Worm (Caenorhabditis elegans) whole organism, young adult: ENCODE data around the gene nlp-69.
A peak's percentile ranks its signal among the peaks of the same experiment; 100 is the strongest.
"Not testable (repeated sequence)": the region's sequence is repeated elsewhere in the genome, so short reads cannot be mapped to it uniquely, and the experiment has no call there.

Source experiments
- B0336.3 ChIP-seq: fragments of 200-800 bp; sonication (Bioruptor generic); IDR thresholded peaks from 2 replicates; pipeline ENCODE4 v1.3.6; 2022; ENCODE audit warnings: missing genetic modification characterization, missing compliant biosample characterization
- D2030.7 ChIP-seq: fragments of 200-800 bp; sonication (Bioruptor generic); IDR thresholded peaks from 2 replicates; pipeline ENCODE4 v1.3.6; 2022; ENCODE audit warnings: missing genetic modification reagents, missing genetic modification characterization, missing compliant biosample characterization
- F37B4.10 ChIP-seq: fragments of 200-800 bp; sonication (Bioruptor generic); IDR thresholded peaks from 2 replicates; pipeline ENCODE4 v1.3.6; 2022; ENCODE audit warnings: missing genetic modification characterization, missing compliant biosample characterization
- F52B5.7 ChIP-seq: sonication (generic microtip); optimal IDR thresholded peaks from 2 replicates; lab custom pipeline; 2016; ENCODE audit warnings: mild to moderate bottlenecking, missing genetic modification characterization, missing compliant biosample characterization
- K11D2.4 ChIP-seq: fragments of 200-800 bp; sonication (Bioruptor generic); IDR thresholded peaks from 2 replicates; pipeline ENCODE4 v1.3.6; 2022; ENCODE audit warnings: missing genetic modification reagents, missing genetic modification characterization, missing compliant biosample characterization
- K12H6.12 ChIP-seq: fragments of 200-800 bp; sonication (Bioruptor generic); optimal IDR thresholded peaks from 2 replicates; lab custom pipeline; 2018; ENCODE audit warnings: mild to moderate bottlenecking, missing genetic modification characterization, missing compliant biosample characterization
- Y53F4B.3 ChIP-seq: fragments of 200-800 bp; sonication (Bioruptor generic); IDR thresholded peaks from 2 replicates; pipeline ENCODE4 v1.3.6; 2022; ENCODE audit warnings: missing genetic modification reagents, missing genetic modification characterization, missing compliant biosample characterization
- Y79H2A.3 ChIP-seq: fragments of 200-800 bp; sonication (Bioruptor generic); conservative IDR thresholded peaks from 2 replicates; pipeline ENCODE4 v1.3.6; 2022; ENCODE audit warnings: missing genetic modification reagents, missing genetic modification characterization, missing compliant biosample characterization
- aptf-3 ChIP-seq: fragments of 200-800 bp; sonication (Bioruptor generic); IDR thresholded peaks from 2 replicates; pipeline ENCODE4 v1.3.6; 2022; ENCODE audit warnings: missing genetic modification characterization, missing compliant biosample characterization
- athp-1 ChIP-seq: sonication (generic microtip); optimal IDR thresholded peaks from 2 replicates; lab custom pipeline; 2017; ENCODE audit warnings: mild to moderate bottlenecking, missing genetic modification characterization, missing compliant biosample characterization
- attf-3 ChIP-seq: fragments of 200-800 bp; sonication (Bioruptor generic); conservative IDR thresholded peaks from 2 replicates; pipeline ENCODE4 v1.3.6; 2022; ENCODE audit warnings: missing genetic modification reagents, missing genetic modification characterization, missing compliant biosample characterization
- attf-5 ChIP-seq: fragments of 200-800 bp; sonication (Bioruptor generic); optimal IDR thresholded peaks from 2 replicates; lab custom pipeline; 2018; ENCODE audit warnings: mild to moderate bottlenecking, missing genetic modification characterization, missing compliant biosample characterization
- cebp-1 ChIP-seq, 2 experiments: fragments of 200-800 bp in 1 of 2; sonication (Bioruptor generic) in 1 of 2; sonication (generic microtip) in 1 of 2; IDR thresholded peaks in 1 of 2; optimal IDR thresholded peaks in 1 of 2; 2 replicates each; pipeline versions ENCODE4 v1.3.6 to Lab custom; 2017 to 2022; ENCODE audit warnings: missing compliant biosample characterization in 2 of 2, missing genetic modification characterization in 2 of 2, mild to moderate bottlenecking in 1 of 2, missing genetic modification reagents in 1 of 2, moderate library complexity in 1 of 2
- ceh-100 ChIP-seq: fragments of 200-800 bp; sonication (Bioruptor generic); IDR thresholded peaks from 2 replicates; pipeline ENCODE4 v1.3.6; 2022; ENCODE audit warnings: missing genetic modification reagents, missing genetic modification characterization, missing compliant biosample characterization
- ceh-91 ChIP-seq: fragments of 200-800 bp; sonication (Bioruptor generic); IDR thresholded peaks from 2 replicates; pipeline ENCODE4 v1.3.6; 2022; ENCODE audit warnings: missing genetic modification reagents, missing genetic modification characterization, missing compliant biosample characterization
- dox-1 ChIP-seq: fragments of 200-800 bp; sonication (Bioruptor generic); IDR thresholded peaks from 2 replicates; pipeline ENCODE4 v1.3.6; 2022; ENCODE audit warnings: missing genetic modification reagents, missing genetic modification characterization, missing compliant biosample characterization
- egl-44 ChIP-seq: fragments of 200-800 bp; sonication (Bioruptor generic); IDR thresholded peaks from 2 replicates; pipeline ENCODE4 v1.3.6; 2022; ENCODE audit warnings: missing genetic modification reagents, missing genetic modification characterization, missing compliant biosample characterization
- ekl-4 ChIP-seq: fragments of 200-800 bp; sonication (Bioruptor generic); IDR thresholded peaks from 2 replicates; pipeline ENCODE4 v1.3.6; 2022; ENCODE audit warnings: missing genetic modification reagents, missing genetic modification characterization, missing compliant biosample characterization
- ets-4 ChIP-seq: fragments of 200-800 bp; sonication (Bioruptor generic); optimal IDR thresholded peaks from 2 replicates; lab custom pipeline; 2018; ENCODE audit warnings: mild to moderate bottlenecking, missing genetic modification characterization, missing compliant biosample characterization
- fkh-3 ChIP-seq: sonication (generic microtip); optimal IDR thresholded peaks from 2 replicates; lab custom pipeline; 2016; ENCODE audit warnings: mild to moderate bottlenecking, missing genetic modification characterization, missing compliant biosample characterization
- hlh-12 ChIP-seq: sonication (generic microtip); optimal IDR thresholded peaks from 2 replicates; lab custom pipeline; 2016; ENCODE audit warnings: missing genetic modification characterization, missing compliant biosample characterization
- hmg-1.2 ChIP-seq: fragments of 200-800 bp; sonication (Bioruptor generic); IDR thresholded peaks from 2 replicates; pipeline ENCODE4 v1.3.6; 2022; ENCODE audit warnings: missing genetic modification reagents, missing genetic modification characterization, missing compliant biosample characterization
- hrde-1 ChIP-seq: sonication (generic microtip); optimal IDR thresholded peaks from 2 replicates; lab custom pipeline; 2016; ENCODE audit warnings: missing genetic modification characterization, mild to moderate bottlenecking, missing compliant biosample characterization, moderate library complexity, missing genotype, missing genetic modification reagents, borderline replicate concordance
- let-607 ChIP-seq, 2 experiments: fragments of 200-800 bp in 1 of 2; sonication (Bioruptor generic) in 1 of 2; sonication (generic microtip) in 1 of 2; optimal IDR thresholded peaks; 2 replicates each; lab custom pipeline; 2016 to 2018; ENCODE audit warnings: mild to moderate bottlenecking in 2 of 2, missing compliant biosample characterization in 2 of 2, missing genetic modification characterization in 2 of 2, moderate library complexity in 2 of 2, missing genotype in 1 of 2
- lin-40 ChIP-seq: sonication (generic microtip); optimal IDR thresholded peaks from 2 replicates; lab custom pipeline; 2016; ENCODE audit warnings: missing genetic modification characterization, mild to moderate bottlenecking, missing compliant biosample characterization, missing genotype, missing genetic modification reagents
- lsl-1 ChIP-seq: fragments of 200-800 bp; sonication (Bioruptor generic); optimal IDR thresholded peaks from 2 replicates; lab custom pipeline; 2018; ENCODE audit warnings: mild to moderate bottlenecking, missing genetic modification characterization, moderate library complexity, missing compliant biosample characterization
- madf-10 ChIP-seq: sonication (generic microtip); optimal IDR thresholded peaks from 2 replicates; lab custom pipeline; 2016; ENCODE audit warnings: mild to moderate bottlenecking, missing genetic modification characterization, missing compliant biosample characterization
- madf-6 ChIP-seq: fragments of 200-800 bp; sonication (Bioruptor generic); IDR thresholded peaks from 2 replicates; pipeline ENCODE4 v1.3.6; 2022; ENCODE audit warnings: missing genetic modification reagents, missing genetic modification characterization, missing compliant biosample characterization
- mcd-1 ChIP-seq: fragments of 200-800 bp; sonication (Bioruptor generic); IDR thresholded peaks from 2 replicates; pipeline ENCODE4 v1.3.6; 2022; ENCODE audit warnings: missing genetic modification reagents, missing genetic modification characterization, missing compliant biosample characterization
- nhr-80 ChIP-seq: sonication (generic microtip); optimal IDR thresholded peaks from 2 replicates; lab custom pipeline; 2016; ENCODE audit warnings: missing genetic modification characterization, missing compliant biosample characterization
- pbrm-1 ChIP-seq: fragments of 200-800 bp; sonication (Bioruptor generic); IDR thresholded peaks from 2 replicates; pipeline ENCODE4 v1.3.6; 2022; ENCODE audit warnings: missing genetic modification reagents, missing genetic modification characterization, missing compliant biosample characterization
- sdz-38 ChIP-seq: sonication (generic microtip); optimal IDR thresholded peaks from 2 replicates; lab custom pipeline; 2016; ENCODE audit warnings: missing genotype, missing genetic modification characterization, missing compliant biosample characterization
- snpc-1.3 ChIP-seq: sonication (generic microtip); optimal IDR thresholded peaks from 2 replicates; lab custom pipeline; 2017; ENCODE audit warnings: missing genetic modification characterization, mild to moderate bottlenecking, missing compliant biosample characterization, antibody characterized with exemption, moderate library complexity, missing genotype, missing genetic modification reagents; ENCODE audit not compliant: insufficient read depth
- snpc-4 ChIP-seq, 5 experiments: fragments of 150-350 bp in 1 of 5; sonication (generic microtip) in 4 of 5; optimal IDR thresholded peaks; 2 replicates each; lab custom pipeline; 2014 to 2018; ENCODE audit warnings: missing genetic modification characterization in 5 of 5, missing biosample characterization in 3 of 5, antibody characterized with exemption in 2 of 5, mild to moderate bottlenecking in 2 of 5, missing compliant biosample characterization in 2 of 5, missing genotype in 2 of 5, moderate library complexity in 2 of 5, missing genetic modification reagents in 1 of 5
- unc-62 ChIP-seq: fragments of 150-350 bp; optimal IDR thresholded peaks from 2 replicates; lab custom pipeline; 2014; ENCODE audit warnings: missing biosample characterization, missing genetic modification reagents, missing genetic modification characterization
- ztf-22 ChIP-seq: fragments of 200-800 bp; sonication (Bioruptor generic); optimal IDR thresholded peaks from 2 replicates; lab custom pipeline; 2018; ENCODE audit warnings: mild to moderate bottlenecking, missing genetic modification characterization, moderate library complexity, missing compliant biosample characterization
- ztf-25 ChIP-seq: fragments of 200-800 bp; sonication (Bioruptor generic); IDR thresholded peaks from 2 replicates; pipeline ENCODE4 v1.3.6; 2022; ENCODE audit warnings: missing genetic modification reagents, missing genetic modification characterization, missing compliant biosample characterization
- ztf-28 ChIP-seq: fragments of 200-800 bp; sonication (Bioruptor generic); IDR thresholded peaks from 2 replicates; pipeline ENCODE4 v1.3.6; 2022; ENCODE audit warnings: missing genetic modification reagents, missing genetic modification characterization, missing compliant biosample characterization

The nlp-69 gene

ce11 chrV:20088340-20088739 is 6.5 kb downstream of the nlp-69 start (continued):
- peak; percentile 47 for TF ChIP-seq ceh-100
- peak; percentile 60; the same call in 1 of the 2 replicates for TF ChIP-seq ztf-28 (GFP tag; lab: Robert Waterston, UW)
- TF ChIP-seq pbrm-1 (GFP tag; lab: Robert Waterston, UW) = peak; percentile 93
- peak; percentile 78 for TF ChIP-seq madf-6 (GFP tag; lab: Robert Waterston, UW)
- peak; percentile 55; the same call in 1 of the 2 replicates for TF ChIP-seq B0336.3 (GFP tag; lab: Robert Waterston, UW)
- TF ChIP-seq lsl-1 (GFP tag; lab: Kevin White, UChicago) = peak; percentile 49
- 0 out of 2 replicates have a peak, but pooled peaks have one; percentile 14 for TF ChIP-seq Y79H2A.3 (GFP tag; lab: Robert Waterston, UW)
- peak; percentile 77 for TF ChIP-seq hmg-1.2 (GFP tag; lab: Robert Waterston, UW)
- TF ChIP-seq snpc-1.3 = peak; percentile 48
- TF ChIP-seq dox-1 (GFP tag; lab: Robert Waterston, UW) = peak; percentile 88
- not testable (repeated sequence) for TF ChIP-seq cebp-1 (GFP tag; IDR thresholded peaks at IDR 0.05; lab: Robert Waterston, UW)
- TF ChIP-seq cebp-1 (tag; optimal IDR thresholded peaks at IDR 0.05; lab: Kevin White, UChicago) = peak; percentile 14
- peak; percentile 44; the same call in 1 of the 2 replicates for TF ChIP-seq attf-3 (GFP tag; lab: Robert Waterston, UW)

ce11 chrV:20087635-20088034 is 7.2 kb downstream of the nlp-69 start, which contains the start of gene fre-1:
Gene fre-1, minus strand, starts transcription at chrV:20087735.
- TF ChIP-seq K11D2.4 (GFP tag; lab: Robert Waterston, UW) (no peak), ekl-4 (GFP tag; lab: Robert Waterston, UW) (no peak)

ce11 chrV:20074345-20074744 is 20.5 kb downstream of the nlp-69 start:
- TF ChIP-seq ztf-22 (GFP tag; lab: Kevin White, UChicago) (no peak), D2030.7 (no peak), athp-1 (tag; lab: Kevin White, UChicago) (no peak), madf-6 (GFP tag; lab: Robert Waterston, UW) (no peak), attf-5 (GFP tag; lab: Kevin White, UChicago) (no peak), mcd-1 (GFP tag; lab: Robert Waterston, UW) (no peak), sdz-38 (tag; lab: Kevin White, UChicago) (no peak), nhr-80 (peak; percentile 24), K11D2.4 (GFP tag; lab: Robert Waterston, UW) (no peak), K12H6.12 (tag; lab: Kevin White, UChicago) (no peak), fkh-3 (no peak), unc-62 (peak; percentile 73)

- TF ChIP-seq let-607 (tag; optimal IDR thresholded peaks at IDR 0.05; lab: Kevin White, UChicago) (no peak), hrde-1 (tag; lab: Kevin White, UChicago) (no peak), nhr-80 (no peak), F52B5.7 (tag; lab: Kevin White, UChicago) (no peak)
Observed at ce11 chrV:20068389-20068788, 26.4 kb downstream of the nlp-69 start.

- TF ChIP-seq ekl-4 (GFP tag; lab: Robert Waterston, UW) (no peak), lin-40 (tag; lab: Kevin White, UChicago) (no peak)
Observed at ce11 chrV:20067075-20067474, 27.7 kb downstream of the nlp-69 start.

ce11 chrV:20065096-20065495 is 29.7 kb downstream of the nlp-69 start:
- TF ChIP-seq ztf-25 (GFP tag; lab: Robert Waterston, UW) (no peak), snpc-4 (GFP tag; optimal IDR thresholded peaks at IDR 0.05; lab: Kevin White, UChicago) (no peak), snpc-4 (tag; optimal IDR thresholded peaks at IDR 0.05; lab: Kevin White, UChicago) (no peak), ets-4 (GFP tag; lab: Kevin White, UChicago) (no peak), hmg-1.2 (GFP tag; lab: Robert Waterston, UW) (no peak), egl-44 (GFP tag; lab: Robert Waterston, UW) (no peak), ceh-91 (GFP tag; lab: Robert Waterston, UW) (no peak), ekl-4 (GFP tag; lab: Robert Waterston, UW) (no peak), hlh-12 (tag; lab: Kevin White, UChicago) (no peak), ztf-22 (GFP tag; lab: Kevin White, UChicago) (no peak), Y53F4B.3 (GFP tag; lab: Robert Waterston, UW) (no peak), F37B4.10 (GFP tag; lab: Robert Waterston, UW) (no peak), madf-10 (no peak), nhr-80 (no peak), aptf-3 (no peak)
